Fruit fly (Drosophila melanogaster) whole organism, embryonic: Measurements from ENCODE around the gene CRIF.

Experiments used
- Blimp-1 ChIP-seq: fragments of 200-800 bp; sonication (Bioruptor generic); optimal IDR thresholded peaks from 3 replicates; lab custom pipeline; 2018; ENCODE audit warnings: missing biosample characterization, missing genetic modification characterization, mild to moderate bottlenecking, moderate library complexity, missing genetic modification reagents
- CG10267 ChIP-seq: fragments of 200-800 bp; sonication (Bioruptor generic); optimal IDR thresholded peaks from 2 replicates; lab custom pipeline; 2018; ENCODE audit warnings: missing biosample characterization, mild to moderate bottlenecking, missing genetic modification characterization, moderate library complexity
- CG10431 ChIP-seq: fragments of 200-800 bp; sonication (Bioruptor generic); optimal IDR thresholded peaks from 3 replicates; lab custom pipeline; 2018; ENCODE audit warnings: missing biosample characterization, mild to moderate bottlenecking, missing genetic modification characterization
- CG10462 ChIP-seq: fragments of 200-800 bp; sonication (Bioruptor generic); optimal IDR thresholded peaks from 2 replicates; lab custom pipeline; 2016; ENCODE audit warnings: missing biosample characterization, missing genetic modification characterization
- CG11398 ChIP-seq: fragments of 200-800 bp; sonication (Bioruptor generic); optimal IDR thresholded peaks from 2 replicates; lab custom pipeline; 2016; ENCODE audit warnings: missing biosample characterization, missing genetic modification characterization
- CG11504 ChIP-seq: fragments of 200-800 bp; sonication (Bioruptor generic); optimal IDR thresholded peaks from 3 replicates; lab custom pipeline; 2019; ENCODE audit warnings: missing biosample characterization, mild to moderate bottlenecking, missing genetic modification characterization, moderate library complexity
- CG14667 ChIP-seq: fragments of 200-800 bp; sonication (Bioruptor generic); IDR thresholded peaks from 2 replicates; pipeline ENCODE4 v1.3.6; 2022; ENCODE audit warnings: missing biosample characterization, missing genetic modification characterization
- CG16813 ChIP-seq: fragments of 200-800 bp; sonication (Bioruptor generic); IDR thresholded peaks from 3 replicates; pipeline ENCODE4 v1.3.6; 2022; ENCODE audit warnings: missing biosample characterization, missing genetic modification characterization; ENCODE audit not compliant: partially characterized antibody
- CG1792 ChIP-seq: fragments of 200-800 bp; sonication (Bioruptor generic); optimal IDR thresholded peaks from 2 replicates; lab custom pipeline; 2016; ENCODE audit warnings: missing biosample characterization, missing genetic modification characterization
- CG2116 ChIP-seq: fragments of 200-800 bp; sonication (Bioruptor generic); optimal IDR thresholded peaks from 3 replicates; lab custom pipeline; 2018; ENCODE audit warnings: missing biosample characterization, mild to moderate bottlenecking, missing genetic modification characterization
- CG2889 ChIP-seq: fragments of 200-800 bp; sonication (Bioruptor generic); IDR thresholded peaks from 3 replicates; pipeline ENCODE4 v1.3.6; 2022; ENCODE audit warnings: missing biosample characterization, missing genetic modification characterization
- CG31441 ChIP-seq: fragments of 200-800 bp; sonication (Bioruptor generic); IDR thresholded peaks from 2 replicates; pipeline ENCODE4 v1.3.6; 2022; ENCODE audit warnings: missing biosample characterization, missing genetic modification characterization
- CG32767 ChIP-seq: fragments of 200-800 bp; sonication (Bioruptor generic); IDR thresholded peaks from 2 replicates; pipeline ENCODE4 v1.3.6; 2022; ENCODE audit warnings: missing biosample characterization, missing genetic modification characterization
- CG34376 ChIP-seq: fragments of 200-800 bp; sonication (Bioruptor generic); optimal IDR thresholded peaks from 2 replicates; lab custom pipeline; 2018; ENCODE audit warnings: missing biosample characterization, mild to moderate bottlenecking, missing genetic modification characterization
- CG3838 ChIP-seq: fragments of 200-800 bp; sonication (Bioruptor generic); optimal IDR thresholded peaks from 3 replicates; lab custom pipeline; 2016; ENCODE audit warnings: missing biosample characterization, missing genetic modification characterization
- CG6791 ChIP-seq: fragments of 200-800 bp; sonication (Bioruptor generic); IDR thresholded peaks from 3 replicates; pipeline ENCODE4 v1.3.6; 2022; ENCODE audit warnings: missing biosample characterization, missing genetic modification characterization; ENCODE audit not compliant: partially characterized antibody
- CG7987 ChIP-seq: fragments of 200-800 bp; sonication (Bioruptor generic); optimal IDR thresholded peaks from 2 replicates; lab custom pipeline; 2018; ENCODE audit warnings: missing biosample characterization, mild to moderate bottlenecking, missing genetic modification characterization, moderate library complexity
- CG8290 ChIP-seq, 3 experiments: fragments of 200-800 bp; sonication (Bioruptor generic); optimal IDR thresholded peaks; 2 replicates each; lab custom pipeline; 2016 to 2019; ENCODE audit warnings: missing biosample characterization in 3 of 3, missing genetic modification characterization in 3 of 3, mild to moderate bottlenecking in 2 of 3, moderate library complexity in 1 of 3
- D ChIP-seq, 2 experiments: fragments of 200-800 bp in 1 of 2; fragments of >200 bp in 1 of 2; sonication (Bioruptor generic) in 1 of 2; optimal IDR thresholded peaks; 2 replicates in 1 of 2; 3 replicates in 1 of 2; lab custom pipeline; 2017; ENCODE audit warnings: mild to moderate bottlenecking in 1 of 2, missing biosample characterization in 1 of 2, missing genetic modification characterization in 1 of 2, missing genetic modification reagents in 1 of 2
- D19A ChIP-seq: fragments of 200-800 bp; optimal IDR thresholded peaks from 3 replicates; lab custom pipeline; 2019; ENCODE audit warnings: missing biosample characterization, mild to moderate bottlenecking, missing genetic modification characterization, moderate library complexity
- HHEX ChIP-seq: fragments of 200-800 bp; sonication (Bioruptor generic); optimal IDR thresholded peaks from 3 replicates; lab custom pipeline; 2017; ENCODE audit warnings: missing biosample characterization, mild to moderate bottlenecking, missing genetic modification characterization, missing genetic modification reagents
- HmgD ChIP-seq: fragments of 200-800 bp; sonication (Bioruptor generic); optimal IDR thresholded peaks from 3 replicates; lab custom pipeline; 2016; ENCODE audit warnings: missing biosample characterization, missing genetic modification characterization
- Lhr ChIP-seq: fragments of 200-800 bp; sonication (Bioruptor generic); optimal IDR thresholded peaks from 3 replicates; lab custom pipeline; 2017; ENCODE audit warnings: mild to moderate bottlenecking, missing biosample characterization, missing genetic modification reagents, missing genetic modification characterization
- MESR4 ChIP-seq: fragments of 200-800 bp; sonication (Bioruptor generic); optimal IDR thresholded peaks from 2 replicates; lab custom pipeline; 2018; ENCODE audit warnings: missing biosample characterization, mild to moderate bottlenecking, missing genetic modification characterization, moderate library complexity
- Myb ChIP-seq: fragments of 200-800 bp; sonication (Bioruptor generic); optimal IDR thresholded peaks from 2 replicates; lab custom pipeline; 2016; ENCODE audit warnings: missing biosample characterization, missing genetic modification characterization
- NC2β ChIP-seq: fragments of 200-800 bp; sonication (Bioruptor generic); optimal IDR thresholded peaks from 2 replicates; lab custom pipeline; 2016; ENCODE audit warnings: missing biosample characterization, missing genetic modification characterization
- Nf-YA ChIP-seq: fragments of 200-800 bp; sonication (Bioruptor generic); IDR thresholded peaks from 2 replicates; pipeline ENCODE4 v1.3.6; 2022; ENCODE audit warnings: missing biosample characterization, missing genetic modification characterization
- Nf-YC ChIP-seq: fragments of 200-800 bp; optimal IDR thresholded peaks from 3 replicates; lab custom pipeline; 2019; ENCODE audit warnings: missing biosample characterization, mild to moderate bottlenecking, missing genetic modification characterization, moderate library complexity
- Ptx1 ChIP-seq: fragments of 200-800 bp; sonication (Bioruptor generic); IDR thresholded peaks from 2 replicates; pipeline ENCODE4 v1.3.6; 2022; ENCODE audit warnings: missing biosample characterization, missing genetic modification characterization
- Trl ChIP-seq, 3 experiments: fragments of >200 bp in 2 of 3; fragments of 200-800 bp in 1 of 3; sonication (Bioruptor generic) in 1 of 3; optimal IDR thresholded peaks; 2 replicates in 1 of 3; 3 replicates in 2 of 3; lab custom pipeline; 2016 to 2017; ENCODE audit warnings: missing biosample characterization in 1 of 3, missing genetic modification characterization in 1 of 3
- al ChIP-seq: fragments of 200-800 bp; sonication (Bioruptor generic); IDR thresholded peaks from 2 replicates; pipeline ENCODE4 v1.3.6; 2022; ENCODE audit warnings: missing biosample characterization, missing genetic modification characterization
- bab2 ChIP-seq: fragments of 200-800 bp; sonication (Bioruptor generic); optimal IDR thresholded peaks from 2 replicates; lab custom pipeline; 2016; ENCODE audit warnings: missing biosample characterization, missing genetic modification characterization
- corto ChIP-seq: fragments of 200-800 bp; sonication (Bioruptor generic); optimal IDR thresholded peaks from 2 replicates; lab custom pipeline; 2016; ENCODE audit warnings: missing biosample characterization, mild to moderate bottlenecking, missing genetic modification characterization, moderate library complexity
- croc ChIP-seq: fragments of 200-800 bp; sonication (Bioruptor generic); conservative IDR thresholded peaks from 3 replicates; pipeline ENCODE4 v1.3.6; 2022; ENCODE audit warnings: missing biosample characterization, missing genetic modification characterization
- crp ChIP-seq, 2 experiments: fragments of 200-800 bp; sonication (Bioruptor generic); optimal IDR thresholded peaks; 2 replicates in 1 of 2; 3 replicates in 1 of 2; lab custom pipeline; 2017; ENCODE audit warnings: missing biosample characterization in 2 of 2, missing genetic modification characterization in 2 of 2, mild to moderate bottlenecking in 1 of 2, moderate library complexity in 1 of 2
- disco-r ChIP-seq: fragments of 200-800 bp; sonication (Bioruptor generic); optimal IDR thresholded peaks from 2 replicates; lab custom pipeline; 2016; ENCODE audit warnings: missing biosample characterization, missing genetic modification characterization
- gro ChIP-seq: fragments of 200-800 bp; sonication (Bioruptor generic); optimal IDR thresholded peaks from 2 replicates; lab custom pipeline; 2016; ENCODE audit warnings: missing biosample characterization, missing genetic modification characterization
- hb ChIP-seq: fragments of 200-800 bp; sonication (Bioruptor generic); IDR thresholded peaks from 3 replicates; pipeline ENCODE4 v1.3.6; 2022; ENCODE audit warnings: missing biosample characterization, missing genetic modification characterization; ENCODE audit not compliant: partially characterized antibody
- hbn ChIP-seq: fragments of 200-800 bp; sonication (Bioruptor generic); IDR thresholded peaks from 2 replicates; pipeline ENCODE4 v1.3.6; 2022; ENCODE audit warnings: missing biosample characterization, missing genetic modification characterization; ENCODE audit not compliant: partially characterized antibody
- knrl ChIP-seq: fragments of 200-800 bp; sonication (Bioruptor generic); IDR thresholded peaks from 3 replicates; pipeline ENCODE4 v1.3.6; 2022; ENCODE audit warnings: missing biosample characterization, missing genetic modification characterization; ENCODE audit not compliant: partially characterized antibody
- prd ChIP-seq, 3 experiments: fragments of >200 bp in 2 of 3; fragments of 200-800 bp in 1 of 3; sonication (Bioruptor generic) in 1 of 3; optimal IDR thresholded peaks in 2 of 3; IDR thresholded peaks in 1 of 3; 2 replicates in 2 of 3; 3 replicates in 1 of 3; pipeline versions ENCODE4 v1.3.6 to Lab custom; 2017 to 2022; ENCODE audit warnings: missing biosample characterization in 1 of 3, missing genetic modification characterization in 1 of 3
- pzg ChIP-seq: fragments of 200-800 bp; sonication (Bioruptor generic); optimal IDR thresholded peaks from 3 replicates; lab custom pipeline; 2018; ENCODE audit warnings: missing biosample characterization, mild to moderate bottlenecking, missing genetic modification characterization, moderate library complexity
- sr ChIP-seq: fragments of 200-800 bp; sonication (Bioruptor generic); IDR thresholded peaks from 3 replicates; pipeline ENCODE4 v1.3.6; 2022; ENCODE audit warnings: missing biosample characterization, missing genetic modification characterization
- stwl ChIP-seq: fragments of 200-800 bp; sonication (Bioruptor generic); optimal IDR thresholded peaks from 3 replicates; lab custom pipeline; 2018; ENCODE audit warnings: missing biosample characterization, mild to moderate bottlenecking, missing genetic modification characterization, moderate library complexity
- vnd ChIP-seq: fragments of 200-800 bp; sonication (Bioruptor generic); IDR thresholded peaks from 3 replicates; pipeline ENCODE4 v1.3.6; 2022; ENCODE audit warnings: missing biosample characterization, missing genetic modification characterization; ENCODE audit not compliant: partially characterized antibody
- zen ChIP-seq: fragments of 200-800 bp; sonication (Bioruptor generic); optimal IDR thresholded peaks from 3 replicates; lab custom pipeline; 2018; ENCODE audit warnings: missing biosample characterization, mild to moderate bottlenecking, missing genetic modification characterization, moderate library complexity

Gene CRIF

dm6 chr3L:21533270-21533948 lies 35.3 kb downstream of the CRIF start, which contains the start of gene Mkrn1 (continued):
- no peak for TF ChIP-seq Nf-YC (tag; lab: Kevin White, UChicago)
- TF ChIP-seq CG14667 (GFP tag; lab: Robert Waterston, UW) = no peak; the same call in 1 of the 2 replicates
- TF ChIP-seq D19A (tag; lab: Kevin White, UChicago) = peak; percentile 44
- TF ChIP-seq crp (GFP tag; optimal IDR thresholded peaks at IDR 0.05; lab: Kevin White, UChicago) = peak in 1 of 2 experiments; percentile 1
- no peak for TF ChIP-seq Ptx1 (GFP tag; lab: Robert Waterston, UW)
- TF ChIP-seq CG8290 (GFP tag; optimal IDR thresholded peaks at IDR 0.05; lab: Kevin White, UChicago) = peak; percentile 80
- no peak for TF ChIP-seq CG8290 (tag; optimal IDR thresholded peaks at IDR 0.05; lab: Kevin White, UChicago)
- no peak for TF ChIP-seq CG3838
- TF ChIP-seq CG32767 (GFP tag; lab: Robert Waterston, UW) = no peak
- TF ChIP-seq CG10462 = no peak
- TF ChIP-seq vnd (GFP tag; lab: Robert Waterston, UW) = peak; percentile 83
- TF ChIP-seq hb = peak; percentile 90
- no peak for TF ChIP-seq CG11398 (GFP tag; lab: Kevin White, UChicago)
- TF ChIP-seq gro (GFP tag; lab: Kevin White, UChicago) = peak; percentile 35
- TF ChIP-seq Nf-YA = no peak
- TF ChIP-seq CG2116 (GFP tag; lab: Kevin White, UChicago) = peak; percentile 9
- no peak for TF ChIP-seq CG2889 (GFP tag; lab: Robert Waterston, UW)
- no peak for TF ChIP-seq CG1792
- TF ChIP-seq CG16813 = peak; percentile 94
- TF ChIP-seq CG10431 (GFP tag; lab: Kevin White, UChicago) = peak; percentile 2
- TF ChIP-seq CG31441 = no peak
- peak; percentile 67 for TF ChIP-seq D (optimal IDR thresholded peaks at IDR 0.05; lab: Kevin White, UChicago)
- TF ChIP-seq D (GFP tag; optimal IDR thresholded peaks at IDR 0.05; lab: Kevin White, UChicago) = no peak
- peak; percentile 58; the same call in 2 of the 3 replicates for TF ChIP-seq knrl (GFP tag; lab: Robert Waterston, UW)
- TF ChIP-seq zen (tag; lab: Kevin White, UChicago) = peak; percentile 4
- TF ChIP-seq CG34376 (GFP tag; lab: Kevin White, UChicago) = peak; percentile 5
- TF ChIP-seq HmgD (GFP tag; lab: Kevin White, UChicago) = peak; percentile 44
- TF ChIP-seq sr = no peak
- TF ChIP-seq croc (GFP tag; lab: Robert Waterston, UW) = no peak
- peak; percentile 97 for TF ChIP-seq MESR4 (GFP tag; lab: Kevin White, UChicago)
- TF ChIP-seq Blimp-1 (GFP tag; lab: Kevin White, UChicago) = no peak
- TF ChIP-seq HHEX = no peak
- peak; percentile 32 for TF ChIP-seq NC2β (GFP tag; lab: Kevin White, UChicago)
- no peak for TF ChIP-seq prd (optimal IDR thresholded peaks at IDR 0.05; lab: Kevin White, UChicago)
- no peak for TF ChIP-seq prd (GFP tag; IDR thresholded peaks at IDR 0.05; lab: Robert Waterston, UW)
- TF ChIP-seq CG6791 (GFP tag; lab: Robert Waterston, UW) = peak; percentile 94
- TF ChIP-seq CG7987 = no peak
- no peak for TF ChIP-seq disco-r (GFP tag; lab: Kevin White, UChicago)
- peak; percentile 78 for TF ChIP-seq stwl
- peak; percentile 70 for TF ChIP-seq Lhr (GFP tag; lab: Kevin White, UChicago)
- peak; percentile 93 for TF ChIP-seq Myb (GFP tag; lab: Kevin White, UChicago)
- no peak for TF ChIP-seq CG11504 (tag; lab: Kevin White, UChicago)
- TF ChIP-seq Trl (optimal IDR thresholded peaks at IDR 0.05; lab: Kevin White, UChicago) = no peak
- TF ChIP-seq Trl (GFP tag; optimal IDR thresholded peaks at IDR 0.05; lab: Kevin White, UChicago) = no peak
- TF ChIP-seq al = no peak
- TF ChIP-seq CG10267 (tag; lab: Kevin White, UChicago) = peak; percentile 47
- no peak for TF ChIP-seq corto
- TF ChIP-seq bab2 (GFP tag; lab: Kevin White, UChicago) = no peak
- TF ChIP-seq hbn = 0 out of 2 replicates have a peak, but pooled peaks have one; percentile 22
- TF ChIP-seq pzg (GFP tag; lab: Kevin White, UChicago) = peak; percentile 72
